Worm (Caenorhabditis elegans): ENCODE results near the gene Y45G5AM.5.

Y45G5AM.5 gene

DNA sequence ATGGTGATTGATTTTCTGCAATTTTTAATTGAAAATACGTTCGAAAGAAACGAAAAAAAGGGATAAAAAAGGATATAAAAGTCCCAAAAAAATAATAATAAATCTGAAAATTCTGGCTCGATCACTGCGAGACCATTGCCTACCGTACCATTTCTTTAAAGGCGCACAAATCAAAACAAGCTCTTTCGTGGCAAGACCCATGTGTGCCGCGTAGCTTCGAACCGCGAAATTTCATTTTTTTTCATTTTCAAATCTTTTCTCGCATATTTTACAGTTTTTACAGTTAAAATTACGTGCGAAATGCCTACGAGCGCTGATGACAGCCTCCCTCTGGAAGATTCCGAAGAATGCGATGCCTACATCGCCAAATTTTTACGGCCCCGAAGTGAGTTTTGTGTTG is 15.4 kb downstream of the Y45G5AM.5 start, which contains the start of the genes coh-4 and pid-5:
coh-4 (minus strand) TSS at position 17 of the 400 bp plus-strand sequence.
pid-5 (plus strand) TSS at position 259 of the 400 bp plus-strand sequence.
- TF ChIP-seq daf-19 (GFP tag; conservative IDR thresholded peaks at IDR 0.05), result no peak
- no peak for TF ChIP-seq D1046.2 (GFP tag; IDR thresholded peaks at IDR 0.05)
- TF ChIP-seq unc-130 (GFP tag; optimal IDR thresholded peaks at IDR 0.05), result peak; percentile 90
- no peak for TF ChIP-seq unc-39 (tag; optimal IDR thresholded peaks at IDR 0.05)
- no peak for TF ChIP-seq skn-1 (tag; optimal IDR thresholded peaks at IDR 0.05)
- peak; percentile 55; the same call in 1 of the 2 replicates for TF ChIP-seq Y48G9A.11 (GFP tag; IDR thresholded peaks at IDR 0.05)
- TF ChIP-seq set-16 (GFP tag; IDR thresholded peaks at IDR 0.05), result no peak
- peak; percentile 93 for TF ChIP-seq F49E8.2 (tag; optimal IDR thresholded peaks at IDR 0.05; ENCODE audit: borderline replicate concordance)
- TF ChIP-seq snpc-1.2 (GFP tag; IDR thresholded peaks at IDR 0.05), result peak; percentile 56; the same call in 1 of the 2 replicates
- TF ChIP-seq ceh-20 (GFP tag; IDR thresholded peaks at IDR 0.05), result no peak
- peak; percentile 81 for TF ChIP-seq lin-38 (GFP tag; IDR thresholded peaks at IDR 0.05)
- TF ChIP-seq egl-27 (tag; optimal IDR thresholded peaks at IDR 0.05), result no peak
- no peak for TF ChIP-seq R02D3.7 (tag; optimal IDR thresholded peaks at IDR 0.05)
- 0 out of 2 replicates have a peak, but pooled peaks have one; percentile 15 for TF ChIP-seq mdt-29 (GFP tag; IDR thresholded peaks at IDR 0.05)
- TF ChIP-seq F37D6.2 (tag; optimal IDR thresholded peaks at IDR 0.05), result no peak

DNA sequence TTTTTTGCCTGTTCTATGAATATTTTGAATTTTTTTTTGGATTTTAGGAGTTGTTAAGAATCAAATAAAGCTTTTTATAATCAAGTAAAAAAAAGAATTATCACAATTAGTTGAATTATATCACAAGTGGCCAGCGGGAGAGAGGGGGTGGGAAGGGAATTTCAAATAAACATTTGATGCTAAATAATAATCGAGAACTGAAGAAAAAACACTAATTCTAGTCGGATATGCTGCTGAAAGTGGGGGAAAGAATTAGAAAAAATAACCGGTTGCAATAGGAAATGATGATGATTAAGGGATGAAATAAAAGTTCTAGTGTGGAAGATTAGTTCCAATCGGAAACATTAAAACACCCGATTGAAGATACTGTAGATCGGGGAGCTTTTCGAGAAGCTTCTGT is 21.1 kb downstream of the Y45G5AM.5 start:
- TF ChIP-seq aha-1 (tag) (peak; percentile 98), zip-11 (GFP tag; IDR thresholded peaks at IDR 0.05) (no peak)

DNA sequence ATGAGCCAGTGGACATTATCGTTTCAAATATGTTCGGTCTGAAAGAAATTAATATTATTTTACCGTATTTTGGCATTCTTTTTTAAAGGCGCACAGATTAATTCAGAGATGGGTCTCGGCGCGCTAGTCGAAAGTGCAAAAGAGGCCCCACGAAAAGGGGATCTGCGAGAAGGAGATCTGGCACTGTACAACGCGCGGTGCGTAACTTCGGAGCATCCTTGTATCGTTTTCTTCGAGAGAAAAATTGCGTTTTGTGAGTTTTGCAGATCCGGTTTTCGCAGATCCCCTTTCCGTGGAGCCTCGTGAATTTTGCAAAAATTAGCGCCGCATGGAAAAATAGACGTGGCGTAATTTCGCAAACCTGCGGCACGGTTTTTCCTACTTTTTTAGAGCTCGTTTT is 21.5 kb downstream of the Y45G5AM.5 start:
- no peak for TF ChIP-seq F44E2.7 (GFP tag; IDR thresholded peaks at IDR 0.05)
- no peak for TF ChIP-seq hif-1 (tag; optimal IDR thresholded peaks at IDR 0.05)
- no peak for TF ChIP-seq spr-3 (GFP tag; optimal IDR thresholded peaks at IDR 0.05)

DNA sequence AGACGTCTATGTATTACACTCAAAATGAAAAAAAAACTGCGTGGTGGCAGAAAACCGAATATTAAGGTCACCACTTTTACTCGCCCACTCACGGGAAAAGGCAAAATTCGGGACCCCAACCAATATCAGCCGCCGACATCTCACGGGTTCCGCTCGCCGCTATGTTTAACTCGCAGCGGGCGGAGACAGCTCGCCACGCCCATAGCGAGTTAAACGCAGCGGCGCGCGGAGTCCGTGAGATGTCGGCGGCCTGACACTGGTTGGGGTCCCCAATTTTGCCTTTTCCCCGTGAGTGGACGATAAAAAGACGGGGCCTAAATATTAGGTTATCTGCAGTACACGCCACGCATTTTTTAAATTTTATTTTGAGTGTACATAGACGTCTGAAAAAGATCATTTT is 22.4 kb downstream of the Y45G5AM.5 start:
- TF ChIP-seq egl-43 (GFP tag; IDR thresholded peaks at IDR 0.05), result 0 out of 2 replicates have a peak, but pooled peaks have one; percentile 26
- 0 out of 2 replicates have a peak, but pooled peaks have one; percentile 8 for TF ChIP-seq lin-38 (GFP tag; IDR thresholded peaks at IDR 0.05)
- TF ChIP-seq ceh-32 (tag; optimal IDR thresholded peaks at IDR 0.05; ENCODE audit: poor library complexity), result no peak
- peak; percentile 25; the same call in 1 of the 2 replicates for TF ChIP-seq Y48G9A.11 (GFP tag; IDR thresholded peaks at IDR 0.05)
- no peak for TF ChIP-seq F10B5.3 (tag; optimal IDR thresholded peaks at IDR 0.05)
- peak; percentile 72 for TF ChIP-seq set-16 (GFP tag; IDR thresholded peaks at IDR 0.05)
- no peak for TF ChIP-seq dmd-9 (GFP tag; IDR thresholded peaks at IDR 0.05)

DNA sequence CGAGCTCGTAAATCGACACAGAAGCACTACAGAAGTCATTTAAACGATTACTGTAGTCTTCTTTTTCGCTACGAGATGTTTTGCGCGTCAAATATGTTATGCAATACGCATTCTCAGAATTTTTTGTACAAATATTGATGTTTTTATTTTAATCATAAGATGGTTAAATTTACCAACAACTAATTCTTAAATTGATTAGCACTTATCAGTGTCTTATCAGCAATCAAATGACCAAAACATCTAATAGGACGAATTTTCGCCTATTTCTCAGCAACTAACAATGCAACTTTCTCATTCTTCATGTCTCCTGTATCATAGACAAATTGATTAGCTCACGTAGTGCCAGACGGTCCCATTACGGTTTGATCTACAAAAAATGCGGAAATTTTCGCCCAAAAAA is 25.7 kb downstream of the Y45G5AM.5 start:
- TF ChIP-seq daf-16 (GFP tag; optimal IDR thresholded peaks at IDR 0.05) (no peak), daf-16 (tag; optimal IDR thresholded peaks at IDR 0.05) (peak; percentile 54), nhr-48 (tag; optimal IDR thresholded peaks at IDR 0.05) (no peak), nhr-28 (tag; optimal IDR thresholded peaks at IDR 0.05) (peak; percentile 6)

DNA sequence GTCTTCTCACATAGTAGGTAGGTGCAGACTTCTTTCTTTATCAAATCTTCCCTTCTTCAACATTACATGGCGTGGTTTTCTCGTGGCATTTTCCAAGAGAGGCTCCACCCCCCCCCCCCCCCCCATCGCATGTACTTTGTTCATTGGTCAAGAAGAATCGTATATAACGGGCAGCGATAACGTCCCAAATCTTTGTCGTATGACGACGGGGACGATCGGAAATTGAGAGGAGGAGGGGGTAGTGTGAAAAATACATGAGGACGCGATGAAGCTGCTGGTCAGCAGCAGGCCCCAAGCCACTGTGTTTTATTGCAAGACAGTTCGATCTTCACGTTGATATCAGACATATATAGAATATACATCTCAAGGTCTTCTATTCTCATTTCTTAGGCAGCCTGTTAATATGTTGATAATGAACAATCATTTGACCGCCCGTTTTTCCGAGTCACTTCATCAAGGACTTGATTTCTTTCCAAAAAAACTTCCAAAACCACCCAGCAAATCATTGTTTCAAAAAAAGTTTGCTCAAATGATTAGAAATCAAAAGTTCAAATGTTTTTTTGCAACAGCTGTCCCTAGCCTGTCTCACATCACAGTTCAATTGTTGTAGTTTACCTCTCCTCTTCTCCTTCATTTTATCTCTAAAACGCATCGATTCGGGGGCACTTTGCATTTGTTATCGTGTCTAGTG is 26.4 kb downstream of the Y45G5AM.5 start:
- TF ChIP-seq nhr-111 (GFP tag; optimal IDR thresholded peaks at IDR 0.05) (no peak), ama-1 (optimal IDR thresholded peaks at IDR 0.05) (no peak), snpc-1.2 (GFP tag; IDR thresholded peaks at IDR 0.05) (no peak), F37D6.2 (tag; optimal IDR thresholded peaks at IDR 0.05) (no peak), lim-7 (GFP tag; IDR thresholded peaks at IDR 0.05) (0 out of 2 replicates have a peak, but pooled peaks have one; percentile 43), egl-27 (tag; optimal IDR thresholded peaks at IDR 0.05) (no peak), ceh-32 (tag; optimal IDR thresholded peaks at IDR 0.05; ENCODE audit: poor library complexity) (no peak), lin-38 (GFP tag; IDR thresholded peaks at IDR 0.05) (peak; percentile 37; the same call in 1 of the 2 replicates), snpc-4 (tag; optimal IDR thresholded peaks at IDR 0.05) (no peak), php-3 (GFP tag; IDR thresholded peaks at IDR 0.05) (0 out of 2 replicates have a peak, but pooled peaks have one; percentile 14), mdt-29 (GFP tag; IDR thresholded peaks at IDR 0.05) (0 out of 2 replicates have a peak, but pooled peaks have one; percentile 34), lin-1 (GFP tag; IDR thresholded peaks at IDR 0.05) (peak; percentile 32; the same call in 1 of the 2 replicates), nhr-28 (tag; optimal IDR thresholded peaks at IDR 0.05) (peak; percentile 20), cey-2 (tag; optimal IDR thresholded peaks at IDR 0.05; ENCODE audit: borderline replicate concordance, insufficient read depth) (no peak), pha-4 (GFP tag; IDR thresholded peaks at IDR 0.05) (peak; percentile 45), pha-4 (tag; optimal IDR thresholded peaks at IDR 0.05) (no peak), Y48G9A.11 (GFP tag; IDR thresholded peaks at IDR 0.05) (no peak), duxl-1 (tag; optimal IDR thresholded peaks at IDR 0.05; ENCODE audit: poor library complexity) (peak; percentile 36), nhr-48 (tag; optimal IDR thresholded peaks at IDR 0.05) (peak; percentile 50), set-16 (GFP tag; IDR thresholded peaks at IDR 0.05) (peak; percentile 47), tra-1 (GFP tag; IDR thresholded peaks at IDR 0.05) (no peak)
